Worm (Caenorhabditis elegans) whole organism, midembryonic: ENCODE results near the gene Y41G9A.10.

ENCODE experiments used
- T22C8.4 ChIP-seq: fragments of 200-800 bp; sonication (Bioruptor generic); IDR thresholded peaks from 2 replicates; pipeline ENCODE4 v1.3.6; 2022; ENCODE audit warnings: missing genetic modification characterization, missing compliant biosample characterization
- cog-1 ChIP-seq: sonication (generic microtip); optimal IDR thresholded peaks from 2 replicates; lab custom pipeline; 2016; ENCODE audit warnings: missing genetic modification characterization, missing compliant biosample characterization
- flt-1 ChIP-seq: fragments of 200-800 bp; sonication (Bioruptor generic); IDR thresholded peaks from 2 replicates; pipeline ENCODE4 v1.3.6; 2022; ENCODE audit warnings: missing genetic modification characterization, missing compliant biosample characterization
- klf-2 ChIP-seq: fragments of 200-800 bp; sonication (Bioruptor generic); conservative IDR thresholded peaks from 2 replicates; pipeline ENCODE4 v1.3.6; 2022; ENCODE audit warnings: missing genetic modification reagents, missing genetic modification characterization, missing compliant biosample characterization
- med-1 ChIP-seq: sonication (generic microtip); optimal IDR thresholded peaks from 2 replicates; lab custom pipeline; 2017; ENCODE audit warnings: missing genetic modification characterization, mild to moderate bottlenecking, missing compliant biosample characterization, antibody characterized with exemption, missing genetic modification reagents; ENCODE audit not compliant: insufficient read depth
- ref-1 ChIP-seq: fragments of 200-800 bp; sonication (Bioruptor generic); conservative IDR thresholded peaks from 2 replicates; pipeline ENCODE4 v1.3.6; 2022; ENCODE audit warnings: missing genetic modification reagents, missing genetic modification characterization, missing compliant biosample characterization
- tab-1 ChIP-seq: fragments of 200-800 bp; sonication (Bioruptor generic); IDR thresholded peaks from 2 replicates; pipeline ENCODE4 v1.3.6; 2022; ENCODE audit warnings: missing genetic modification characterization, missing compliant biosample characterization
- ztf-23 ChIP-seq: fragments of 200-800 bp; sonication (Bioruptor generic); IDR thresholded peaks from 2 replicates; pipeline ENCODE4 v1.3.6; 2022; ENCODE audit warnings: missing genetic modification reagents, missing genetic modification characterization, missing compliant biosample characterization
- ztf-29 ChIP-seq: fragments of 200-800 bp; sonication (Bioruptor generic); IDR thresholded peaks from 2 replicates; pipeline ENCODE4 v1.3.6; 2022; ENCODE audit warnings: missing genetic modification reagents, missing genetic modification characterization, missing compliant biosample characterization

The Y41G9A.10 gene

DNA sequence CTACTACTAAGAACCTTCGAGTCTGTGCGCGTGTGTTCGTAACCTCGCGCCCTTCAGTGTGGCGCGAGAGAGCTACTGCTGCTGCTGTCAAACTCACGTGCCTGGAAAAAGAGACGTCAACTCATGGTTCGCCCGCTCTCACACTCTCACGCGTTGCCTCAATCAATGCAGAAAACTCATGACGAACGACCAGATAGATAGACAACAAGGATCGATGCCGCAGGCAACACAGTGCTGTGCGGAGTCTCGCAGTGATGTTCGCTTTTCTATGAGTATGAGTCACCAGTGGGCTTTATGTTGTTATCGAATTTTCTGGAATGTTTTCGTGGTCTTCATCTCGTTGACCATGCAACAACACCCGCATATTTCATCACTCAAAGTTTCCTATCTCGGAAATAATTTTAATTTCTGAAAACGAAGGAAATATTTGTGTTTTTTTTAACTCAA lies 25.2 kb upstream of the Y41G9A.10 start:
- no peak for TF ChIP-seq ztf-29

DNA sequence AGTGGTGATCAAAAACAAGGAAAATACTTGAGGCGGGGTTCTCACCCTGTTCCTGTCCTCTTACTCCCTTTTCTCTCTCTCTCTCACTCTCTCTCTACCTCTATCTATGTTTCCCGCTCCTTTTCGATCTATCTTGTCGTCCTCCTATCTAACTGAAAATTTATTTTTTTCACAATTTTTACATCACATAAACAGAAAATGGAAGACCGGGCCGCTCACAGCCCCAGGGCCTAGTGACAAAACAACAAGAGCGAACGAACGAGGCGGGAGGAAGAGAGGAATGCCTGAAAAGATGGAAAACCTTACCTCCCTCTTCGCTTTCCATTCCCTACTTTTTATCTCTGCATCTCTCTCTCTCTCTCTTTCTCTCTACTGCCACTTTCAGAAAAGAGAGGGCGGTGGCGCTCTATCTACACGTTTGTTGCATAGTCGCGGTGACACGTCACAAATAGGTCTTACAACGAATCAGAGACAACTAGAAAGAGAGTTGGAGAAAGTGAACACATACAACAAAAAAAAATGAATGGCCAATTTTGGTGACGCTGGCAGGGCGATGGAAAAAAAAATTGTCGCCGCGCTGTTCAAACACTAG lies 24.5 kb upstream of the Y41G9A.10 start:
- TF ChIP-seq ztf-23 (GFP tag; lab: Robert Waterston, UW) (no peak), ref-1 (no peak), T22C8.4 (GFP tag; lab: Robert Waterston, UW) (no peak), med-1 (GFP tag; lab: Kevin White, UChicago) (no peak), ztf-29 (no peak), klf-2 (GFP tag; lab: Robert Waterston, UW) (no peak), flt-1 (GFP tag; lab: Robert Waterston, UW) (no peak), cog-1 (tag; lab: Kevin White, UChicago) (no peak), tab-1 (GFP tag; lab: Robert Waterston, UW) (no peak)

DNA sequence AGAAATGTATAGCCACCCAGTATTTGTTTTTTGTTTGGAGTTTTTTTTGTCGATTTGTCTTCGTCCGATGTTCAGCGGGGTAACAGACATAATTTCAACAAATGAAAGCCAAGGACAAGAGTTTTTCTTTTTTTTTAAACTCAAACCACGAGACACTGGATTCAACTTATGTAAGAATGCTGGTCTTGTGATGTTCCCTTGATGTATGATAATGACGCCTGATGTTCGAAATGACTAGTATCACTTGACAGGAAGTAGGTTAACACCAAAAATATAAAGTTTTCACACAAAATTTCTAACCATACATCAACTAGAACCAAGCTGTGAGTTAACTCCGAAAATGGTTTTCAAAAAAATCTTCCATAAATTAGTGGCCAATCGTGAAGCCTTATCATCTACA lies 23.9 kb upstream of the Y41G9A.10 start:
- TF ChIP-seq T22C8.4 (GFP tag; lab: Robert Waterston, UW) (no peak), tab-1 (GFP tag; lab: Robert Waterston, UW) (no peak), flt-1 (GFP tag; lab: Robert Waterston, UW) (no peak), ref-1 (no peak), klf-2 (GFP tag; lab: Robert Waterston, UW) (no peak), med-1 (GFP tag; lab: Kevin White, UChicago) (no peak), ztf-29 (no peak)

DNA sequence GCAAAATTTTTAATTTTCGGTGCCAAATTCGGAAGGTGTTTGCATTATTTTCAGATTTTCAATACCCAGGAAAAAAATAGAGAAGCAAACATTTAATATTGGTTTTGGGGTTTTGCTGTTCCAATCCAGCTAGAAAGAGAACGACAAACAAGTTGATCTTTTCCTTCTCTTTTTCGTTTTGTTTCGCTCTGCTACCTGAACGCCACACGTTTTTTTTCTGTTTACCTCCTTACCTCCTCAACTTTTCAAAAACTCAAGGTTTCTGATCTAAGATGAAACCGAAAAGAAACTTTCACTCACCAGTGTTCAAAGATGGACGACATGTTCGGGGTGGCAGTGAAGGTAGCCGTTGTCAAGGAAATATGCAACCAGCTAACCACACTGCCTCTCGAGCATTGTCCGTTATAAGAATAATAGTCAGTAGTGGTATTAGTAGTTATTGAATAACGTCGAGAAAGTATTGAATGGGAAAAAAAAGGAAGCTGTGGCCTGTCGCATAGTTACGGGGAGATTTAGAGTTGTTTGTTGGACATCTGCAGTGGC lies 23.2 kb upstream of the Y41G9A.10 start:
- TF ChIP-seq ztf-23 (GFP tag; lab: Robert Waterston, UW) (no peak), med-1 (GFP tag; lab: Kevin White, UChicago) (no peak), tab-1 (GFP tag; lab: Robert Waterston, UW) (no peak), ref-1 (no peak), klf-2 (GFP tag; lab: Robert Waterston, UW) (no peak)

DNA sequence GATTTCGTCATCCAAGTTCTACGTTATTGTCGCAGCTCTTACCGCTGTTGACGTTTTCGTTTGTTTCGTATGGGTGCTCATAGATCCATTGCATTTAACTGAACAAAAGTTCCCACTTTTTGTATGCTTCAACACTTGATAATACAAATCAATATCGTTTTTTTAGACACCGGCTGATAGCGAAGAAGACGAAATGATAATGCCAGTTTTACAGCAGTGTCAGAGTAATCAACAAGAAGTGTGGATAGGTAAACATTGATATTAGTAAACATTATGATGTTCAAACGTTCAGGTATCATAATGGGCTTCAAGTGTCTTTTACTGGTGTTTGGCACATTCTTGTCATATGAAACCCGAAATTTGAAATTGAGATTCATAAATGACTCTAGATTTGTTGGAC lies 19.9 kb upstream of the Y41G9A.10 start:
- TF ChIP-seq ztf-23 (GFP tag; lab: Robert Waterston, UW) (no peak), flt-1 (GFP tag; lab: Robert Waterston, UW) (no peak), tab-1 (GFP tag; lab: Robert Waterston, UW) (no peak), med-1 (GFP tag; lab: Kevin White, UChicago) (no peak), ztf-29 (no peak), klf-2 (GFP tag; lab: Robert Waterston, UW) (no peak), ref-1 (no peak)

DNA sequence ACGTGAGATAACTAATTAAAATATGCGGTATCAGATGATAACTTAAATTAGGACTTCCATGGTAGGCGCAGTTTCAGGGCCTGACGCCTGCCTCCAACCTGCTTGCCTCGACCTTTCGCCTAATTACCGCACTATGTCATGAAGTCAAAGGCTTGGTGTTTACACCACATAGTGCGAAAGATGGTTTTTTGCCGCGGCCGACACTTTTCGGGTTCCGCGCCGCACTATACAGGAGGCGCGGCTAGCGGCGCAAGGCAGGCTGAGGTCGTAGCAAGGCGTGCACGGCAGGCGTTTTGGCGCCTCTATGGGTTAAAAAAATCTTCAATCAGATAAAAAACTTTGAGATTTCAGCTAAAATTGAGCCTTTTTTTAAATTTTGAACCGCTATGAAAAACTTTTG lies 14.3 kb upstream of the Y41G9A.10 start:
- TF ChIP-seq cog-1 (tag; lab: Kevin White, UChicago) (no peak), flt-1 (GFP tag; lab: Robert Waterston, UW) (0 out of 2 replicates have a peak, but pooled peaks have one; percentile 15)

DNA sequence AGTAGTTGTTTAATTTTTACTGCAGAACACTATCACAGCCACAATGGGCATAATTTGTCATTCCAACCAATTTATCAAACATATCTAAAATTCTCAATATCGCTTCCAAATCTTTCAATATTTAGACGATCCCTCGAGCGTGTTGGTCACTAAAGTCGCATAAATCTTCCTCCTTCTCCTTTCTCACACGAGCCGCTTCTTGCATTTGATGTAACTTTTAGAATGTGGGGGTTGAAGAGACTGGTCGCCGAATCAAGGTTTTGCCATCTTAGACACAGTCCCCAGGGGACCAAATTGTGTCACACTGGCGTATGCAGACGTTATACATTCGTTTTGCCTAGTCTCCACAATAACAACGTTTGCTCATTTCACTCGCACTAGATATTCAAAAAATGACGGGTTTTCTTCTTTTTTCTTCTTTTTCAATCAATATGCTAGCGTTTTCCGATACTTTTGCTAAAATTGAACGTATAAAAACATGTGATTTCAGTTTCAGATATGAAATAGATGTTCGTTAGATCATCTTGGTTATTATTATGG lies 11.2 kb upstream of the Y41G9A.10 start, which contains the start of gene gbb-1:
Gene gbb-1 (plus strand): TSS at position 490 of the 540 bp plus-strand sequence.
- TF ChIP-seq T22C8.4 (GFP tag; lab: Robert Waterston, UW) (no peak), klf-2 (GFP tag; lab: Robert Waterston, UW) (no peak), ztf-29 (no peak)

DNA sequence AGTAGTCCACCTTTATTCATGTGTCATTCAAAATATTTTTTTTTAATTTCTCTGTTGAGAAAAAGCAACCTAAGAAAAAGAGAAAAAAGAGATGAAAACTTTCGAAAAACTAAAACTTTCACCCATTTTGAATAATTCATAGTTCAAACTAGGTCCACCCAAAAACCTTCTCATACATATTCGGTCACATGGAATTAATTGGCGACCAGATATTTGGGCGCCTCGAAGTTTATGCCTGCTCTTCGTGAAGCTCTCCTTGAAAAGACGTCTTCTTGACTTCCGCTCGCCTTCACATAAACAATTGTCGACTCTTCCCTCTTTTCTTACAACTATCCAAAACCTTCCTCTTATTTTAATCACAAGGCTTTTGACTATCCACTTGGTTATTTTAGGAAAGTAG lies 9.3 kb upstream of the Y41G9A.10 start:
- TF ChIP-seq flt-1 (GFP tag; lab: Robert Waterston, UW) (no peak), klf-2 (GFP tag; lab: Robert Waterston, UW) (no peak), ztf-23 (GFP tag; lab: Robert Waterston, UW) (no peak), tab-1 (GFP tag; lab: Robert Waterston, UW) (no peak), ref-1 (no peak), cog-1 (tag; lab: Kevin White, UChicago) (no peak), ztf-29 (no peak), T22C8.4 (GFP tag; lab: Robert Waterston, UW) (no peak), med-1 (GFP tag; lab: Kevin White, UChicago) (no peak)

DNA sequence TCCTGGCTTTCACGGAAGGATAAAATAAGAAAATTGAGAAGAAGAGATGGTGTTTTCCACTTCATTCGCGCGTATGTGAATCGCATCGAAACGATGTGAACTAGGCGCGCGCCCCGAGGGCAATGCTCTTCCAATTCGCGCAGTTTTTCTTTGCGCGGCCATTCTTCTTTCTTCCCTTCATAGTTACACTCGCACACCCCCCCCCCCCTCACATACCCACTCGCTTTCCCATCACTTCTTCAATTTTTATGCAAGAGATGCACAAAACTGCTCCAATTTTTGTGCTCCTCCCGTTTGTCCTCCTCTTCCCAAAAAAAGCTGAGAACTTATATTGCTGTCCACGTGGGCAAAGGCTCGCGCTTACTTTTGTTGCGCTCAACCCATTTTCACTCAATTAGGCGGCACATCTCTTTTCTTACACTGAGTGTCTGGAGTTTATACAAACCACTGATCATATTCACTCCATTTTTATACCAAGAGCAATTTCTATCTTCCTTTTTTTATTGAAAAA lies 7.2 kb upstream of the Y41G9A.10 start:
- TF ChIP-seq med-1 (GFP tag; lab: Kevin White, UChicago), result no peak
- TF ChIP-seq klf-2 (GFP tag; lab: Robert Waterston, UW), result no peak
- no peak for TF ChIP-seq ztf-23 (GFP tag; lab: Robert Waterston, UW)
- TF ChIP-seq ztf-29, result no peak
- no peak for TF ChIP-seq cog-1 (tag; lab: Kevin White, UChicago)
- TF ChIP-seq ref-1, result no peak
- no peak for TF ChIP-seq flt-1 (GFP tag; lab: Robert Waterston, UW)
- no peak for TF ChIP-seq tab-1 (GFP tag; lab: Robert Waterston, UW)
- no peak for TF ChIP-seq T22C8.4 (GFP tag; lab: Robert Waterston, UW)

DNA sequence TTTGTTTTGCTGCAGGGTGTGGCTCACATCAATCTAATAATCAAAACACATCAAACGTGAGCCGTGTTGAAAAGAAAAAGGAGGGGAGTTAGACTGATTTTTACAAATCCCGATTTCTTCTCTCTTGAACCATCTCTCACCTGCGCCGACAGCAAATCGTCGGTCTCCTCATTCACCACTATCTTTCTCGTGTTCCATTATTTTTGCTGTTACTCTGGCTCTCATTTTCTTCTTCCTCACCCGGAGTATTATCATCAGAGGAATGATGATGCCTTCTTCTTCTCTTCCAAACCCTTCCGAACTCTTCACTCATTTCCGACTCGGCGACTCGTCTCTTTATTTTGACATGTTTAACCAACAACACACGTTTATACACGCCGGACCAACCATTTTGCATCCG lies 3.9 kb upstream of the Y41G9A.10 start:
- TF ChIP-seq T22C8.4 (GFP tag; lab: Robert Waterston, UW) (no peak), flt-1 (GFP tag; lab: Robert Waterston, UW) (no peak), klf-2 (GFP tag; lab: Robert Waterston, UW) (no peak), ref-1 (no peak), med-1 (GFP tag; lab: Kevin White, UChicago) (no peak), ztf-29 (no peak), tab-1 (GFP tag; lab: Robert Waterston, UW) (no peak), cog-1 (tag; lab: Kevin White, UChicago) (no peak), ztf-23 (GFP tag; lab: Robert Waterston, UW) (no peak)
